Worm (Caenorhabditis elegans): ENCODE data around the gene drr-2.

DNA sequence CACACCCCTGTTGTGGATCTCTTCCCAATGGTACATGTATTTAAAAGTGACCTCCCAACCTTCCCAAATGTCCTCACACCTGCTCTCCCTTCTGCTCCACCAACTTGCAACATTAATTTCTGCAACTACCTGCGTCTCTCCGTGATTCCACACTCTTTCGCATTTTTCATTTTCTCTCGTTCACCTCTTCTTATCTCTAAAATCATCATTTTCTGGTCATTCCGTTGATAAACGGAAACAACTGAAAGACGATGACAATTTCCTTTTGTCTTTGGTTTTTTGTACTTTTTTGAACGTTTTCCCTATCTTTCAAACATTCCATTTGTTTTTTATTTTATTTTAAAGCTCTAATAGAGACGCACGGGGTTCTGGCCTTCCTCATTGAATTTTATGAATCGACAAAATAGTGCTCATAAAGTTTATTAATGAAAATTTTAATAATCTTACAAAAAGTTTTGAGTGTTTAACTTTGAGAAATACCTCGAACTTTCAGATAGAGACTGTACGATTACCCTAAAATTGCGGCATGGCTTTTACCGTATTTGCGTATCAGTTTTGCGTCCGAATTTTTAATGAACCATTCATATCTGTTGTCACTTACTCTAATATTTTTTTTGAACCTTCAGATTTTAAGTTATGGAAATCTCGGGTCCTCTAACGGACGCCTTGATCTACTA, 29.4 kb upstream of the drr-2 start, which contains the start of gene aqp-11:
- TF ChIP-seq nhr-237 (tag; optimal IDR thresholded peaks at IDR 0.05) = no peak
- TF ChIP-seq lsy-2 (tag; optimal IDR thresholded peaks at IDR 0.05) = no peak
- no peak for TF ChIP-seq ztf-4 (tag; optimal IDR thresholded peaks at IDR 0.05)
- TF ChIP-seq elt-3 (tag; optimal IDR thresholded peaks at IDR 0.05) = no peak
- peak; percentile 95 for TF ChIP-seq fos-1 (tag; optimal IDR thresholded peaks at IDR 0.05)
- TF ChIP-seq sma-3 (GFP tag; optimal IDR thresholded peaks at IDR 0.05) = no peak
- no peak for TF ChIP-seq nhr-25 (tag; optimal IDR thresholded peaks at IDR 0.05)
- TF ChIP-seq ceh-16 (tag; optimal IDR thresholded peaks at IDR 0.05) = no peak
- no peak for TF ChIP-seq ztf-11 (tag; optimal IDR thresholded peaks at IDR 0.05)
- no peak for TF ChIP-seq ama-1 (optimal IDR thresholded peaks at IDR 0.05)
- TF ChIP-seq nhr-77 (tag; optimal IDR thresholded peaks at IDR 0.05) = no peak
- no peak for TF ChIP-seq R02D3.7 (tag; optimal IDR thresholded peaks at IDR 0.05)
- TF ChIP-seq nhr-12 (tag; optimal IDR thresholded peaks at IDR 0.05) = no peak

All from whole organism, L2 larva.